Worm (Caenorhabditis elegans) whole organism, L2 larva: ENCODE results near the gene F35E8.7.
A peak's percentile ranks its signal among the peaks of the same experiment; 100 is the strongest.

Experiments
- C34F6.9 ChIP-seq: fragments of 150-350 bp; optimal IDR thresholded peaks from 2 replicates; lab custom pipeline; 2014; ENCODE audit warnings: missing biosample characterization, missing genetic modification characterization
- F13H6.1 ChIP-seq: sonication (generic microtip); optimal IDR thresholded peaks from 2 replicates; lab custom pipeline; 2016; ENCODE audit warnings: missing genetic modification characterization, missing compliant biosample characterization
- R02D3.7 ChIP-seq: fragments of 150-350 bp; optimal IDR thresholded peaks from 2 replicates; lab custom pipeline; 2014; ENCODE audit warnings: missing biosample characterization, missing genetic modification characterization
- ZK546.5 ChIP-seq: sonication (generic microtip); optimal IDR thresholded peaks from 2 replicates; lab custom pipeline; 2017; ENCODE audit warnings: missing biosample characterization, missing genetic modification characterization
- aly-2 ChIP-seq: fragments of 150-350 bp; optimal IDR thresholded peaks from 2 replicates; lab custom pipeline; 2014; ENCODE audit warnings: missing biosample characterization, missing genetic modification characterization
- ama-1 ChIP-seq: fragments of 150-350 bp; optimal IDR thresholded peaks from 2 replicates; lab custom pipeline; 2018; ENCODE audit warnings: inconsistent platforms
- blmp-1 ChIP-seq: sonication (generic microtip); optimal IDR thresholded peaks from 2 replicates; lab custom pipeline; 2017; ENCODE audit warnings: missing genetic modification characterization, mild to moderate bottlenecking, missing compliant biosample characterization, antibody characterized with exemption, moderate library complexity; ENCODE audit not compliant: insufficient read depth
- ceh-82 ChIP-seq: fragments of 150-350 bp; optimal IDR thresholded peaks from 2 replicates; lab custom pipeline; 2014; ENCODE audit warnings: missing biosample characterization, missing genetic modification characterization
- egl-27 ChIP-seq: sonication (generic microtip); optimal IDR thresholded peaks from 3 replicates; lab custom pipeline; 2017; ENCODE audit warnings: missing biosample characterization, missing genetic modification reagents, missing genetic modification characterization
- elt-1 ChIP-seq: fragments of 150-350 bp; optimal IDR thresholded peaks from 2 replicates; lab custom pipeline; 2014; ENCODE audit warnings: missing biosample characterization, missing genetic modification characterization
- elt-3 ChIP-seq: sonication (generic microtip); optimal IDR thresholded peaks from 2 replicates; lab custom pipeline; 2017; ENCODE audit warnings: missing biosample characterization, missing genetic modification characterization
- fos-1 ChIP-seq: fragments of 150-350 bp; optimal IDR thresholded peaks from 2 replicates; lab custom pipeline; 2014; ENCODE audit warnings: missing biosample characterization, missing genetic modification characterization
- gmeb-1 ChIP-seq: fragments of 150-350 bp; optimal IDR thresholded peaks from 2 replicates; lab custom pipeline; 2014; ENCODE audit warnings: missing biosample characterization, missing genetic modification characterization
- lin-11 ChIP-seq: fragments of 150-350 bp; sonication (generic microtip); optimal IDR thresholded peaks from 2 replicates; lab custom pipeline; 2014; ENCODE audit warnings: missing biosample characterization, missing genetic modification characterization, inconsistent platforms, mixed read lengths
- lin-13 ChIP-seq: fragments of 150-350 bp; optimal IDR thresholded peaks from 2 replicates; lab custom pipeline; 2014; ENCODE audit warnings: missing biosample characterization, missing genetic modification reagents, missing genetic modification characterization
- mab-5 ChIP-seq: fragments of 150-350 bp; optimal IDR thresholded peaks from 2 replicates; lab custom pipeline; 2014; ENCODE audit warnings: missing biosample characterization, missing genetic modification characterization
- mbf-1 ChIP-seq: sonication (generic microtip); optimal IDR thresholded peaks from 2 replicates; lab custom pipeline; 2017; ENCODE audit warnings: missing biosample characterization, missing genetic modification characterization
- mdl-1 ChIP-seq, 2 experiments: fragments of 150-350 bp in 1 of 2; sonication (generic microtip) in 1 of 2; optimal IDR thresholded peaks; 2 replicates each; lab custom pipeline; 2017; ENCODE audit warnings: missing biosample characterization in 2 of 2, missing genetic modification characterization in 2 of 2
- nhr-10 ChIP-seq: sonication (generic microtip); optimal IDR thresholded peaks from 2 replicates; lab custom pipeline; 2017; ENCODE audit warnings: missing biosample characterization, missing genetic modification characterization
- nhr-129 ChIP-seq: fragments of 150-350 bp; optimal IDR thresholded peaks from 2 replicates; lab custom pipeline; 2014; ENCODE audit warnings: missing biosample characterization, missing genetic modification characterization
- nhr-21 ChIP-seq: fragments of 150-350 bp; optimal IDR thresholded peaks from 2 replicates; lab custom pipeline; 2014; ENCODE audit warnings: missing biosample characterization, missing genetic modification characterization
- nhr-23 ChIP-seq: fragments of 150-350 bp; optimal IDR thresholded peaks from 2 replicates; lab custom pipeline; 2014; ENCODE audit warnings: missing biosample characterization, missing genetic modification reagents, missing genetic modification characterization
- nhr-77 ChIP-seq: fragments of 150-350 bp; optimal IDR thresholded peaks from 2 replicates; lab custom pipeline; 2014; ENCODE audit warnings: missing biosample characterization, missing genetic modification characterization
- peb-1 ChIP-seq: fragments of 150-350 bp; optimal IDR thresholded peaks from 2 replicates; lab custom pipeline; 2014; ENCODE audit warnings: missing biosample characterization, missing genetic modification characterization
- sem-4 ChIP-seq: fragments of 150-350 bp; optimal IDR thresholded peaks from 2 replicates; lab custom pipeline; 2014; ENCODE audit warnings: missing biosample characterization, missing genetic modification reagents, missing genetic modification characterization
- skn-1 ChIP-seq: sonication (generic microtip); optimal IDR thresholded peaks from 2 replicates; lab custom pipeline; 2017; ENCODE audit warnings: missing biosample characterization, missing genetic modification characterization
- sma-3 ChIP-seq: sonication (generic microtip); optimal IDR thresholded peaks from 2 replicates; lab custom pipeline; 2016; ENCODE audit warnings: missing genetic modification reagents, missing genetic modification characterization, missing compliant biosample characterization
- sma-9 ChIP-seq, 2 experiments: fragments of 150-350 bp in 1 of 2; sonication (generic microtip) in 1 of 2; optimal IDR thresholded peaks; 2 replicates each; lab custom pipeline; 2014 to 2016; ENCODE audit warnings: missing genetic modification characterization in 2 of 2, mild to moderate bottlenecking in 1 of 2, missing biosample characterization in 1 of 2, missing compliant biosample characterization in 1 of 2, missing genetic modification reagents in 1 of 2, moderate library complexity in 1 of 2
- snpc-4 ChIP-seq: fragments of 150-350 bp; optimal IDR thresholded peaks from 2 replicates; lab custom pipeline; 2014; ENCODE audit warnings: missing biosample characterization, missing genetic modification characterization
- unc-39 ChIP-seq: fragments of 150-350 bp; optimal IDR thresholded peaks from 2 replicates; lab custom pipeline; 2014; ENCODE audit warnings: missing biosample characterization, missing genetic modification characterization
- unc-55 ChIP-seq: fragments of 150-350 bp; sonication (generic microtip); optimal IDR thresholded peaks from 3 replicates; lab custom pipeline; 2014; ENCODE audit warnings: missing biosample characterization, missing genetic modification reagents, missing genetic modification characterization
- ztf-1 ChIP-seq: fragments of 200-800 bp; sonication (Bioruptor generic); conservative IDR thresholded peaks from 2 replicates; pipeline ENCODE4 v1.3.6; 2022; ENCODE audit warnings: missing genetic modification characterization, missing compliant biosample characterization
- ztf-11 ChIP-seq: sonication (generic microtip); optimal IDR thresholded peaks from 2 replicates; lab custom pipeline; 2017; ENCODE audit warnings: missing biosample characterization, missing genetic modification characterization

Gene F35E8.7

ce11 chrV:15885967-15886366 is 27.8 kb upstream of the F35E8.7 start, which contains the start of gene T06C12.9:
T06C12.9 (minus strand) TSS chrV:15886067.
- TF ChIP-seq ZK546.5 (tag; lab: Kevin White, UChicago) (no peak), mdl-1 (tag; optimal IDR thresholded peaks at IDR 0.05; lab: Kevin White, UChicago) (no peak), mab-5 (tag; lab: Kevin White, UChicago) (no peak)

ce11 chrV:15887708-15888295 is 26.0 kb upstream of the F35E8.7 start:
- peak; percentile 71 for TF ChIP-seq sma-9 (GFP tag; optimal IDR thresholded peaks at IDR 0.05; lab: Kevin White, UChicago)
- no peak for TF ChIP-seq sma-9 (tag; optimal IDR thresholded peaks at IDR 0.05; lab: Kevin White, UChicago)
- peak; percentile 93 for TF ChIP-seq fos-1 (tag; lab: Kevin White, UChicago)
- TF ChIP-seq skn-1 (tag; lab: Kevin White, UChicago): no peak
- TF ChIP-seq nhr-129: peak; percentile 29
- TF ChIP-seq gmeb-1 (tag; lab: Kevin White, UChicago): peak; percentile 25

- no peak for TF ChIP-seq unc-55 (GFP tag; lab: Kevin White, UChicago)
- TF ChIP-seq sem-4 (tag; lab: Kevin White, UChicago): no peak
- TF ChIP-seq ztf-1 (GFP tag; lab: Robert Waterston, UW): no peak
- no peak for TF ChIP-seq unc-39
- no peak for TF ChIP-seq nhr-21 (tag; lab: Kevin White, UChicago)
- TF ChIP-seq lin-13 (GFP tag; lab: Kevin White, UChicago): no peak
- TF ChIP-seq elt-1 (tag; lab: Kevin White, UChicago): no peak
- TF ChIP-seq nhr-77: no peak
- TF ChIP-seq sma-3 (GFP tag; lab: Kevin White, UChicago): no peak
- no peak for TF ChIP-seq fos-1 (tag; lab: Kevin White, UChicago)
- TF ChIP-seq egl-27 (tag; lab: Kevin White, UChicago): no peak
- TF ChIP-seq snpc-4: no peak
- no peak for TF ChIP-seq R02D3.7 (tag; lab: Kevin White, UChicago)
- TF ChIP-seq gmeb-1 (tag; lab: Kevin White, UChicago): no peak
- TF ChIP-seq ceh-82: no peak
- no peak for TF ChIP-seq peb-1 (tag; lab: Kevin White, UChicago)
- no peak for TF ChIP-seq elt-3 (tag; lab: Kevin White, UChicago)
- no peak for TF ChIP-seq nhr-129
- no peak for TF ChIP-seq F13H6.1 (tag; lab: Kevin White, UChicago)
These were observed 25.1 kb upstream of the F35E8.7 start, which contains the start of gene cgt-1 for ce11 chrV:15888751-15889150. cgt-1 (minus strand) TSS chrV:15888851.

- no peak for TF ChIP-seq ama-1 (lab: Kevin White, UChicago)
- TF ChIP-seq lin-11 (tag; lab: Kevin White, UChicago): no peak
- peak; percentile 88 for TF ChIP-seq fos-1 (tag; lab: Kevin White, UChicago)
- no peak for TF ChIP-seq C34F6.9 (tag; lab: Kevin White, UChicago)
- no peak for TF ChIP-seq elt-3 (tag; lab: Kevin White, UChicago)
- no peak for TF ChIP-seq mbf-1
These were observed 23.7 kb upstream of the F35E8.7 start for ce11 chrV:15890115-15890514.

- TF ChIP-seq sma-9 (GFP tag; optimal IDR thresholded peaks at IDR 0.05; lab: Kevin White, UChicago): peak; percentile 10
- no peak for TF ChIP-seq sma-9 (tag; optimal IDR thresholded peaks at IDR 0.05; lab: Kevin White, UChicago)
- TF ChIP-seq ama-1 (lab: Kevin White, UChicago): no peak
- TF ChIP-seq ztf-11: no peak
- TF ChIP-seq fos-1 (tag; lab: Kevin White, UChicago): peak; percentile 84
These were observed 22.5 kb upstream of the F35E8.7 start for ce11 chrV:15891279-15891678.

ce11 chrV:15891761-15892160 is 22.1 kb upstream of the F35E8.7 start, which contains the start of gene T06C12.12:
T06C12.12 (plus strand) TSS chrV:15892061.
- TF ChIP-seq skn-1 (tag; lab: Kevin White, UChicago) (no peak), blmp-1 (tag; lab: Kevin White, UChicago) (no peak), sma-3 (GFP tag; lab: Kevin White, UChicago) (no peak), mdl-1 (tag; optimal IDR thresholded peaks at IDR 0.05; lab: Kevin White, UChicago) (no peak), ceh-82 (no peak), unc-39 (no peak), nhr-77 (no peak), aly-2 (tag; lab: Kevin White, UChicago) (no peak), gmeb-1 (tag; lab: Kevin White, UChicago) (no peak), nhr-10 (tag; lab: Kevin White, UChicago) (no peak), nhr-23 (tag; lab: Kevin White, UChicago) (no peak), mab-5 (tag; lab: Kevin White, UChicago) (no peak), mbf-1 (no peak)
